Worm (Caenorhabditis elegans) whole organism, dauer: ENCODE results near the gene T26C12.2.
"Not testable (repeated sequence)": the region's sequence is repeated elsewhere in the genome, so short reads cannot be mapped to it uniquely, and the experiment has no call there.

Experiments
- unc-62 ChIP-seq: sonication (generic microtip); optimal IDR thresholded peaks from 2 replicates; lab custom pipeline; 2017; ENCODE audit warnings: missing biosample characterization, missing genetic modification reagents, missing genetic modification characterization

The T26C12.2 gene

DNA sequence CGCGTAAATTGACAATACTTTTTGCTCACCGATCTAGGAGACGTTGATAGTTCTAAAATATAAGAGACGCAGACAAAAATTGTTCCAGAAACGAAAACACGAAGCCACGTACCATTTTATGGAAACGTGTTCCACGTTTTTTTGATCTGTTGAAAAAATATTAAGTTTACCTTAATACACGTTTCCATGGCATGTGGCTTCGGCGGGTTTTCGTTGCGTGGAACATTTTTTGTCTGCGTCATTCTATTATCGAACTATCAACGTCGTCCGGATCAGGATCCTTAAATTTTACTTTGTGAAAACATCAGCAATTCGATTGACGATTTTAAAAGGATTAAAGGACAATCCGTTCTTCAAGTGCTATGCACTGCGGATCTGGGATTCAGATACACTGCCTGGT lies at the start of gene T26C12.2:
TSS of gene T26C12.2 (minus strand) at position 101 of the 400 bp plus-strand sequence.
- TF ChIP-seq unc-62 (GFP tag; lab: Kevin White, UChicago) = no peak

DNA sequence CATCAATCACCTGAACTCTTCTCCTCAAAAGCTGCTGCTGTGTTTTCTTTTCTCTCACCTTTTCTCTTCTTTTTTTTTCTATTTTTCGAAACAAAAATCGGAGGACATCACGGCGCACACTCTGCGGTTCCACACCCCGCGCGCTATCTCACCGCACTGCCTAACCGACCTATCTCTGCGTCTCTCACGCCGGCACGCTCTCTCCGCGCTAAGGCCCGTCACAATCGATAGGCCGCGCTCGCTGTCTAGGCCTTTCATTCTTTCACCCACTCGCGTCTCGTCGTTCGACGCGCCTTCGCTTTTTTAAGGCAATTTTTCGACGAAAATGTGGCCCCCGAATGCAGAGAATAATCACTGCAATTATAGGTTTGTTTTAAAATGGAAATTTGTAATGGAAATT lies 45.7 kb upstream of the T26C12.2 start, which contains the start of gene zip-11:
TSS of gene zip-11 (plus strand) at position 34 of the 400 bp plus-strand sequence.
- no peak for TF ChIP-seq unc-62 (GFP tag; lab: Kevin White, UChicago)

DNA sequence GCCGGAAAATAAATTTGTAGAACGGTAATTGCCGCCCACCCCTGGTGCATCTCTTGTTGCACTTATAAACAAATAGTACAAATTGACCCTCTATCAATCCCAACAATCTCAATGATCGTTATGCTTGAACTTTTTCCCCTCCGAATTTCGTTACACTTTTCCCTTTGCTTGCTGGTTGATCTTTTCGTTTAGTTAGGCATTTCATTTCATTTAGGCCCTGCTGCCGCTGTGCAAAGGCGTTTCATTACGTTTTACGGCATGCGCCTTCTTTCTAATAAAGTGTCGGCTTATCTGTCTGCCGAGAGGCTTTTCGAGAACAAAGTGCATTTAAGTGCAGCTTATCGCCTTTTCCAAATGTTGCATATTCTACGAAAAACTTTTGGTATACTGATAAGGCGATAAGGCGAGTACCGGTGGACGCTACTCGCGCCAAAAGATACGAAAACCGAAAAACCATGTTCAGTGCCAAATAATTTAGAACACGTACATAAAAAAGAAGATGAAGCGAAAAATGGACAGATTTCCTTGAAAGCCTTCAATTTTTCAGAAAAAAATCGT lies 45.2 kb upstream of the T26C12.2 start:
- TF ChIP-seq unc-62 (GFP tag; lab: Kevin White, UChicago) = no peak

DNA sequence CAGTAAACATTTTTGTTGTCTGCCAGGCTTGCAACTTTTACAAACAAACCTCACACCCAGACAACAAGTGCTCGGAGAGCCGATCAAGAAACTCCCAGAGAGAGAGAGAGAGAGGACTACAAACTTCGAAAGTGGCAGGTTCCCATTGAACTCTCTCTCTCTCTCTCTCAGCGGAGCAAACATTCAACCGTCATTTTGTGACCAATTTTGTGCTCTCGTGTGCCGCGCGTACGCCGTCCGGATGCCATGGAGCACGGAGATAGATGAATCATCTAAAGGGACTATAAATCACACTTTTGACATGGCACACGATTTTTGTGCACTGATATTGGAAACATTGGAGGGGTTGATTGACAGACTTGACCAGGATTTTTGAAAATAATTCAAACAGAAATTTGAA lies 43.3 kb upstream of the T26C12.2 start:
- TF ChIP-seq unc-62 (GFP tag; lab: Kevin White, UChicago) = no peak

DNA sequence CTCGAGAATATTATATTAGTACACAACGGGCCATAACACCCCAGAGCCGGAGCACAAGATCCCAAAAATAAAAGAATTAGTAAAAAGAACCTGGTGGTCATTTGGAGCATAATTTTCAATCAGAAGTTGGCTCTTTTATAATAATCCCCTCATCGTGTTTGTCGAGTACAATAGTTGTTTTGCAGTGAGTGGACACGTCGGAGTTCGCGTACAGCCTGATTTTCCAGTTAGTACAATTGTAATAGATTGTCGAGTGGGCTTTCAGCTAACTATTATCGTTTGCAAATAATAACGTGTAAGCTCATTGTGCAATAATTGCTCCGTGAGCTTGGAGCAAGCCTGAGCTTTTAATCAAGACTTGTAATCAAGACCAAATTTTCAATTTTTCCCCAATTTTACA lies 41.9 kb upstream of the T26C12.2 start, which contains the start of gene W08E12.9:
TSS of gene W08E12.9 (minus strand) at position 101 of the 400 bp plus-strand sequence.
- TF ChIP-seq unc-62 (GFP tag; lab: Kevin White, UChicago) = no peak

DNA sequence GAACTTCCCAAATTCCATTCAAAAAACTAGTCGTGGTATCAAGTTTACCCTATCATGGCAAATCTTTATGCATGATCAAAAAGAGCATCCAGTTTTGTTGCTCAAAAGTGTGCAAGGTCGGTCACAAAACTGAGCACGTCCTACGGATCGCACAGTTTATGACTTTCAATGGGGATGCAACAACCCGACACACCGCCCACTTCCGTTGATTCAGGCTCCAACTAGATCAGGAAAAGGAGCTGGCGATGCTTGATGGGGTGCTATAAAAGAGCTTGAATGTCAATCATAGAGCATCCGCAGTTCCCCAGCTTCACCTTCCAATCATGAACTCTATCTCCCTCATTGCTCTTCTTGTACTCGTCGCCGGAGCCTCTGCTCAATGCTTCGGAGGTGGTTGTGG lies 40.0 kb upstream of the T26C12.2 start, which contains the start of gene W08E12.2:
TSS of gene W08E12.2 (plus strand) at position 301 of the 400 bp plus-strand sequence.
- no peak for TF ChIP-seq unc-62 (GFP tag; lab: Kevin White, UChicago)

DNA sequence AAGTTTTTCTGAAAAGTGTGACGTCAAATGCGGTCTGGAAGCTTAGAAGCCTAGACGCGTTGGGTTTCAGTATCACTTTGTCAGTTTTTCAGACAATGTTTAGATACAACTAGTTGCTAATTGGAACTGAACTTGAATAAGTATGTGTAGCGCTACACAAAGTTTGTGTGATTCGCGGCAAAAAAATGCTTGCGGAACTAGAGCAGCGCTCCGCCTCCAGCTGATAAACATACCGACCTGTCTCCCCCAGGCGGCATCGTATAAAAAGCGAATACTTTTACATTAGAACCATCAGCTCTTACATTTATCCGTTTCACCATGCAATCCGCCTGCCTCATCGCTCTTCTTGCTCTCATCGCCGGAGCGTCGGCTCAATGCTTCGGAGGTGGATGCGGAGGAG lies 38.1 kb upstream of the T26C12.2 start, which contains the start of gene idpp-12:
TSS of gene idpp-12 (plus strand) at position 301 of the 400 bp plus-strand sequence.
- not testable (repeated sequence) for TF ChIP-seq unc-62 (GFP tag; lab: Kevin White, UChicago)

DNA sequence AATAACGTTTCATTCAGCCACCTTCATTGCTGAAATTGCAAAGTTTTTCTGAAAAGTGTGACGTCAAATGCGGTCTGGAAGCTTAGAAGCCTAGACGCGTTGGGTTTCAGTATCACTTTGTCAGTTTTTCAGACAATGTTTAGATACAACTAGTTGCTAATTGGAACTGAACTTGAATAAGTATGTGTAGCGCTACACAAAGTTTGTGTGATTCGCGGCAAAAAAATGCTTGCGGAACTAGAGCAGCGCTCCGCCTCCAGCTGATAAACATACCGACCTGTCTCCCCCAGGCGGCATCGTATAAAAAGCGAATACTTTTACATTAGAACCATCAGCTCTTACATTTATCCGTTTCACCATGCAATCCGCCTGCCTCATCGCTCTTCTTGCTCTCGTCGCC lies 36.5 kb upstream of the T26C12.2 start, which contains the start of gene W08E12.4:
TSS of gene W08E12.4 (plus strand) at position 301 of the 400 bp plus-strand sequence.
- TF ChIP-seq unc-62 (GFP tag; lab: Kevin White, UChicago) = not testable (repeated sequence)

DNA sequence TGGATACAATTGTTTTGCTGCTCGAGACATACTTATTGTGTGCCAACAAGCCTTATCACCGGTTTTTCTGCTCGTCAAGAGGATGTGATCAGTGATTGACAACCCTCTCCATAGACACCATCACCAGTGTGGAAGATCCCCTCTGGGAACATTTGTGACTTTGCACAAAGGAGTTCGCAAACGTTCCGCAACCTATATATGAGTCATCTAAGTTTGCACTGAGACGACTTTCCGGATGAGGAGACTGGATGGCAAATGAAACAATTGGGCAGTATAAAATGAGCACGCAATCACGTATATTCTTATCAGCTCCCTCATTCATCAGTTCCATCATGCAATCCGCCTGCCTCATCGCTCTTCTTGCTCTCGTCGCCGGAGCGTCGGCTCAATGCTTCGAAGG lies 34.9 kb upstream of the T26C12.2 start, which contains the start of gene W08E12.5:
TSS of gene W08E12.5 (plus strand) at position 301 of the 400 bp plus-strand sequence.
- no peak for TF ChIP-seq unc-62 (GFP tag; lab: Kevin White, UChicago)

DNA sequence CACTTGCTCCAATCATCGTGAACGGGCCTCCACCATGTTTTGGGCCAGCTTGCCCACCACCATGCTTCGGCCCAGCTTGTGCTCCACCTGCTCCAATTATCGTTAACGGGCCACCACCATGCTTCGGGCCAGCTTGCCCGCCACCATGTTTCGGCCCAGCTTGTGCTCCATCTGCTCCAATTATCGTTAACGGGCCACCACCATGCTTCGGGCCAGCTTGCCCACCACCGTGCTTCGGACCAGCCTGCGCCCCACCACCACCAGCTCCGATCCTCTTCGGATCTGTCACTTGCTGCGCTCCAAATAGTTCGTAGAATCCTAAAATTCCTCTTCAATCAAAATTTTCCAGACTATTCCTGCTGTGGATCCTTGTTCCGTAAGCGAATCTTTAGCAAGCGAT lies 33.7 kb upstream of the T26C12.2 start:
- no peak for TF ChIP-seq unc-62 (GFP tag; lab: Kevin White, UChicago)

DNA sequence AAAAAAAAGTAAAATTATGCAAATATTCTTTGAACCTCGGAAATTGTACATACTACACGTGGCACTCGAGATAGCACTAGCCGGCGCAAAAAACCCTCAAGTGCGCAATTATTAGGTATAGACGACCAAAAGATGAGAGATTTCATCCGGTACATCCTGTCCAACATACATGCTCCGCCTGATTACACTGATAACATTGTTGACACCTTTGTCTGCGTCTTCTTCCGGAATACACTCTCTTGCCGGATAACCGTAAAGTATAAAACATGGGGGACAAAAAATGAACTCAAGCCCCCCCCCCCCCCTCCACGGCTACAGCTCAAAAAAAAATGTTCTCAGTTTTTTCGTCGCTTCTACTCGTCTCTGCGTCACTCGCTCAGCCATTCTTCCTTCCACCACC lies 32.7 kb upstream of the T26C12.2 start, which contains the start of gene W08E12.6:
TSS of gene W08E12.6 (plus strand) at position 301 of the 400 bp plus-strand sequence.
- TF ChIP-seq unc-62 (GFP tag; lab: Kevin White, UChicago) = no peak

DNA sequence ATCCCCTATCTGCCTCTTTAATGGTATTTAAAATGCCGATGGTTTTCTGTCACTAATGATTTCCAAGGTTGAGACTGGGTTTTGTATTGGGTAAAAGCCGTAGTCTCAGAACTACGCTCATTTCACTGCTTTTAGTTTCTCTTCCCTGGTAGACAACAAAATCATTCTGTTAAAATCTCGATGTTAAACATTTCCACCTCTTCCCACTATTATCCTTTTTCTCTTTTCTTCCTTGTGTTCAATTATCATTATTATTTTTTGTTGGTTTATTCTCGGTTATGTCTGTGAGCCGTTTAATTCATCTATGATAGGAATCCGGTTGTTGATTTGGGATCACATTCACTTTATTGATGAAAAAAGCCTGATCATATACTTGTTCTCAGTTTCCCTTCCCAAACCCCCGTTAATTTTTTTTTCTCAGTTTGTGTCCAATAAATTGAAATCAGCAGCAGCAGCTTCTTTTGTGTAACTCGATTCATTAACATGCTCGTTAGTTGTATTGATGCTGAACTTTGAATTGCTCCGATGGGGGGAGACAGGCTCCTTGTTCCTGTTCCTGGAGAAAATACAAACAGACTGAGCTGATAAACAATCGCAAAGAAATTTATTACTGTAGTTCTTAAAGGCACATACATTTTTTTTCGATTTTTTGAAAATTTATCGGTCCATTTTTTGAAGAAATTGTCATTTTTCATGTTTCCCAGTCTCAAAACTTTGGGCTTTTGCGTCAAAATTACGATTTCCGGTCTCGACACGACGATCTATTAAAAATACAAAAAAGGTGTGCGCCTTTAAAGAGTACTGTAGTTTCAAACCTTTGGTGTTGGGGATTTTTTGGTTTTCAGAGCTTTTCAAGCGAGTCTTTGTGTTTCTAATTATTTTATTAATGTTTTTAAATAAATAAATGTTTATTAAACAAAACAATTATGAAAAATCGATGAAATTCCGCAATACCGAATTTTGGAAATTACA lies 31.3 kb upstream of the T26C12.2 start:
- TF ChIP-seq unc-62 (GFP tag; lab: Kevin White, UChicago) = no peak

DNA sequence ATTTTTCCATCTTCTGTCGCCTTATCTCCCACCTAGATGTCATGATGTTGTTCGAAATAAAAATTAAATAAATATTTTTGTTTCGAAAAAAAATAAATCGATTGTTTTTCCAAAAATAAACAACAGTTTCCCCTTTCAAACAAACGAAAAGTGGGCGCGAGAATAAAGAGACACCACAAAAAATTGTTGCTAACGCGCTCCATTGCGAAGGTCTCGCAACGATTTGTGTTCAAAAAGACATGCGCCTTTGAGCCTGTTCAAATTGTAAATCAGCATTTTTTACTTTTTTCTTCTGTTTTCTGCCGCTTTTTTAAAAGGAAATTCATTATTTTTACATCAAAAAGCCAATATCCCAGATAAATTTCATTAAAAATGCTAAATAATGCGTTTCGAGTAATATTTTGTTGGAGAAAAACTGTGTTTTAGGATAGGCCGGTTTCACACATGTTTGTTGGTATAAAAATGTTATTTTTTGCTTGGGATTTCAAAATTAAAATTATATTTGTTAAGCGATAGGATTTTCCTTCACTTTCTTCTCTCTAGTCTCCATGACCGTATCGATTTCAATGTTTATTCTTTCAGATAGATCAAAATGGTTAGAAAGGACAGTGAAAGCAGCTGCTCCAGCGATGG lies 29.1 kb upstream of the T26C12.2 start, which contains the start of gene W08E12.7:
TSS of gene W08E12.7 (plus strand) at position 583 of the 633 bp plus-strand sequence.
- no peak for TF ChIP-seq unc-62 (GFP tag; lab: Kevin White, UChicago)

DNA sequence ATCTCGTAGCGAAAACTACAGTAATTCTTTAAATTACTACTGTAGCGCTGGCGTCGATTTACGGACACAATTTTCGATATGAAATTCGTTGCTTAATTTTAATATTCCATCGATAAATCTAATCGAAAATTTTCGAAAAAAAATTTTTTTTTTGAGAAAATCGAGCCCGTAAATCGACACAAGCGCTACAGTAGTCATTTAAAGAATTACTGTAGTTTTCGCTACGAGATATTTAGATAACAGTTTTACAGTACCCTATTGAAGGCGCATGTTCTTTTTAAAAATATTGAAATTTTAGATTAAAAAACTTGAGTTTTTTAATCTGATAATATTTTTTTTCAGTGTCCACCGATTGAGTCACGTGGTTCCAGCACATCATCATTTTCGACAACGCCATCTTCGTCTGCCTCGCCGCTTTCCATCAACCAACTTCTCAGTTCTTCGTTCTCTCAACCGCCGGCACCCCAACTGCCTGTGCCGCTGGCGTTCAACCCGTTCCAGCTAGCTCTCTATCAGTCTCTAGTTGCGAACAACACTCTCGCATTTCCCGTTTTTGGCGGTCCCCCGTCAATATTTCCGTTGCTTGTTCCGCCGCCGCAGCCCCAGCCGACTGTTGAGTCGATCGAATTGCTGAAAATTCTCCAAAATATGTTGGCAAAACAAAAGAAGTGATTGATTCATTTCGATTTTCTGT lies 28.4 kb upstream of the T26C12.2 start:
- TF ChIP-seq unc-62 (GFP tag; lab: Kevin White, UChicago) = no peak
